Fruit fly (Drosophila melanogaster): ENCODE data around the gene CG13994.
A peak's percentile ranks its signal among the peaks of the same experiment; 100 is the strongest.

CG13994 gene

dm6 chr2L:6098479-6099269 is 35.9 kb downstream of the CG13994 start, which contains the start of gene CG9175 (continued):
- TF ChIP-seq pum (GFP tag; optimal IDR thresholded peaks at IDR 0.05): no peak
- peak; percentile 86 for TF ChIP-seq trem (tag; optimal IDR thresholded peaks at IDR 0.05)
- TF ChIP-seq pros (GFP tag; optimal IDR thresholded peaks at IDR 0.05): peak; percentile 17
- TF ChIP-seq CG14710 (tag; optimal IDR thresholded peaks at IDR 0.05): peak; percentile 76
- TF ChIP-seq CG9932 (GFP tag; IDR thresholded peaks at IDR 0.05): peak; percentile 72
- no peak for TF ChIP-seq CG10321 (GFP tag; IDR thresholded peaks at IDR 0.05)
- peak; percentile 99 for TF ChIP-seq Sry-δ (GFP tag; optimal IDR thresholded peaks at IDR 0.05)
- peak; percentile 13 for TF ChIP-seq CG1647 (GFP tag; optimal IDR thresholded peaks at IDR 0.05)
- TF ChIP-seq sens-2 (GFP tag; IDR thresholded peaks at IDR 0.05): no peak
- TF ChIP-seq B-H2 (GFP tag; optimal IDR thresholded peaks at IDR 0.05): peak; percentile 65
- TF ChIP-seq lola (GFP tag; optimal IDR thresholded peaks at IDR 0.05): no peak
- TF ChIP-seq CG14667 (GFP tag; IDR thresholded peaks at IDR 0.05): no peak
- TF ChIP-seq Xbp1 (GFP tag; optimal IDR thresholded peaks at IDR 0.05): peak; percentile 92
- TF ChIP-seq rib (GFP tag; IDR thresholded peaks at IDR 0.05): peak; percentile 33; the same call in 1 of the 2 replicates
- peak; percentile 95 for TF ChIP-seq zen2 (GFP tag; IDR thresholded peaks at IDR 0.05; ENCODE audit: partially characterized antibody)
- no peak for TF ChIP-seq CG14965 (GFP tag; optimal IDR thresholded peaks at IDR 0.05; ENCODE audit: borderline replicate concordance)
- peak; percentile 99 for TF ChIP-seq BEAF-32 (GFP tag; optimal IDR thresholded peaks at IDR 0.05)
- TF ChIP-seq NFAT (GFP tag; IDR thresholded peaks at IDR 0.05): peak; percentile 49; the same call in 1 of the 2 replicates
- TF ChIP-seq CG11560 (tag; IDR thresholded peaks at IDR 0.05): no peak
- TF ChIP-seq CG42726 (GFP tag; IDR thresholded peaks at IDR 0.05; ENCODE audit: partially characterized antibody): peak; percentile 99
- peak; percentile 96 for TF ChIP-seq CG4617 (GFP tag; optimal IDR thresholded peaks at IDR 0.05; ENCODE audit: borderline replicate concordance)
- TF ChIP-seq CG12769 (tag; optimal IDR thresholded peaks at IDR 0.05): no peak
- TF ChIP-seq CG30020 (tag; optimal IDR thresholded peaks at IDR 0.05): peak; percentile 33
- TF ChIP-seq cas (GFP tag; IDR thresholded peaks at IDR 0.05): peak; percentile 58; the same call in 1 of the 2 replicates
- TF ChIP-seq NfI (GFP tag; optimal IDR thresholded peaks at IDR 0.05): peak; percentile 56
- no peak for TF ChIP-seq Gsc (GFP tag; IDR thresholded peaks at IDR 0.05)
- peak; percentile 35 for TF ChIP-seq Sry-β (GFP tag; optimal IDR thresholded peaks at IDR 0.05)
- peak; percentile 2 for TF ChIP-seq CG7556 (GFP tag; optimal IDR thresholded peaks at IDR 0.05)
- TF ChIP-seq cato (GFP tag; optimal IDR thresholded peaks at IDR 0.05; ENCODE audit: borderline replicate concordance): no peak
- TF ChIP-seq Fer1 (GFP tag; optimal IDR thresholded peaks at IDR 0.05): peak; percentile 58
- TF ChIP-seq CG4282 (GFP tag; optimal IDR thresholded peaks at IDR 0.05): no peak
- TF ChIP-seq Hmr (GFP tag; optimal IDR thresholded peaks at IDR 0.05): no peak
- no peak for TF ChIP-seq gt (GFP tag; IDR thresholded peaks at IDR 0.05)
- peak; percentile 69 for TF ChIP-seq pho (GFP tag; optimal IDR thresholded peaks at IDR 0.05)
- TF ChIP-seq trh (GFP tag; optimal IDR thresholded peaks at IDR 0.05): no peak
- TF ChIP-seq zen (tag; optimal IDR thresholded peaks at IDR 0.05): peak; percentile 63
- TF ChIP-seq CG6683 (GFP tag; optimal IDR thresholded peaks at IDR 0.05): no peak
- TF ChIP-seq Vsx1 (GFP tag; optimal IDR thresholded peaks at IDR 0.05): no peak
- peak; percentile 58; the same call in 1 of the 2 replicates for TF ChIP-seq CG32532 (GFP tag; IDR thresholded peaks at IDR 0.05)
- TF ChIP-seq fd64A (GFP tag; optimal IDR thresholded peaks at IDR 0.05): no peak
- peak; percentile 28 for TF ChIP-seq ash1 (GFP tag; optimal IDR thresholded peaks at IDR 0.05)
- peak; percentile 4 for TF ChIP-seq CG4328 (GFP tag; optimal IDR thresholded peaks at IDR 0.05)
- no peak for TF ChIP-seq CG8089 (GFP tag; optimal IDR thresholded peaks at IDR 0.05)
- TF ChIP-seq CG12659 (GFP tag; optimal IDR thresholded peaks at IDR 0.05): peak; percentile 88
- TF ChIP-seq CG2120 (GFP tag; optimal IDR thresholded peaks at IDR 0.05): peak; percentile 61
- TF ChIP-seq chinmo (GFP tag; IDR thresholded peaks at IDR 0.05; ENCODE audit: partially characterized antibody): peak; percentile 99
- TF ChIP-seq CG11093 (GFP tag; IDR thresholded peaks at IDR 0.05): no peak
- peak; percentile 93 for TF ChIP-seq hb (GFP tag; IDR thresholded peaks at IDR 0.05; ENCODE audit: partially characterized antibody)

Data from whole organism, embryonic.